Worm (Caenorhabditis elegans) whole organism, mixed stage, embryonic: Measurements from ENCODE around the gene srw-61.

Experiments used
- M03D4.4 ChIP-seq: sonication (generic microtip); optimal IDR thresholded peaks from 2 replicates; lab custom pipeline; 2017; ENCODE audit warnings: mild to moderate bottlenecking, missing genetic modification characterization, missing compliant biosample characterization
- bed-3 ChIP-seq: fragments of 200-800 bp; sonication (Bioruptor generic); optimal IDR thresholded peaks from 3 replicates; lab custom pipeline; 2018; ENCODE audit warnings: mild to moderate bottlenecking, missing genetic modification characterization, moderate library complexity, missing compliant biosample characterization
- blmp-1 ChIP-seq: fragments of 150-350 bp; optimal IDR thresholded peaks from 2 replicates; lab custom pipeline; 2014; ENCODE audit warnings: missing biosample characterization, missing genetic modification characterization
- ceh-39 ChIP-seq: fragments of 150-350 bp; optimal IDR thresholded peaks from 2 replicates; lab custom pipeline; 2014; ENCODE audit warnings: missing biosample characterization, missing genetic modification characterization
- ceh-43 ChIP-seq: fragments of 200-800 bp; sonication (Bioruptor generic); optimal IDR thresholded peaks from 2 replicates; lab custom pipeline; 2018; ENCODE audit warnings: mild to moderate bottlenecking, missing genetic modification characterization, moderate library complexity, missing compliant biosample characterization
- ceh-83 ChIP-seq: fragments of 200-800 bp; sonication (Bioruptor generic); optimal IDR thresholded peaks from 2 replicates; lab custom pipeline; 2018; ENCODE audit warnings: mild to moderate bottlenecking, missing genetic modification characterization, missing compliant biosample characterization
- ces-1 ChIP-seq: fragments of 150-350 bp; optimal IDR thresholded peaks from 2 replicates; lab custom pipeline; 2014; ENCODE audit warnings: missing biosample characterization, missing genetic modification reagents, missing genetic modification characterization
- drap-1 ChIP-seq: fragments of 200-800 bp; sonication (Bioruptor generic); optimal IDR thresholded peaks from 3 replicates; lab custom pipeline; 2018; ENCODE audit warnings: mild to moderate bottlenecking, missing genetic modification characterization, missing compliant biosample characterization
- elt-1 ChIP-seq: sonication (generic microtip); optimal IDR thresholded peaks from 2 replicates; lab custom pipeline; 2017; ENCODE audit warnings: missing genetic modification characterization, mild to moderate bottlenecking, missing compliant biosample characterization, antibody characterized with exemption, moderate library complexity, borderline replicate concordance; ENCODE audit not compliant: insufficient read depth
- elt-3 ChIP-seq: fragments of 150-350 bp; optimal IDR thresholded peaks from 2 replicates; lab custom pipeline; 2014; ENCODE audit warnings: missing biosample characterization, missing genetic modification characterization
- flh-1 ChIP-seq: fragments of 200-800 bp; sonication (Bioruptor generic); optimal IDR thresholded peaks from 2 replicates; lab custom pipeline; 2018; ENCODE audit warnings: mild to moderate bottlenecking, missing genetic modification characterization, moderate library complexity, missing compliant biosample characterization
- ham-2 ChIP-seq: fragments of 200-800 bp; sonication (Bioruptor generic); optimal IDR thresholded peaks from 2 replicates; lab custom pipeline; 2018; ENCODE audit warnings: mild to moderate bottlenecking, missing genetic modification characterization, missing compliant biosample characterization
- hlh-1 ChIP-seq: fragments of 150-350 bp; optimal IDR thresholded peaks from 2 replicates; lab custom pipeline; 2014; ENCODE audit warnings: missing biosample characterization, missing genetic modification reagents, missing genetic modification characterization
- lin-13 ChIP-seq: fragments of 150-350 bp; optimal IDR thresholded peaks from 2 replicates; lab custom pipeline; 2014; ENCODE audit warnings: missing biosample characterization, missing genetic modification characterization
- lin-32 ChIP-seq: fragments of 200-800 bp; sonication (Bioruptor generic); optimal IDR thresholded peaks from 2 replicates; lab custom pipeline; 2018; ENCODE audit warnings: mild to moderate bottlenecking, missing genetic modification characterization, missing compliant biosample characterization
- mab-5 ChIP-seq: fragments of 150-350 bp; optimal IDR thresholded peaks from 2 replicates; lab custom pipeline; 2014; ENCODE audit warnings: missing biosample characterization, missing genetic modification characterization
- mls-2 ChIP-seq: sonication (generic microtip); optimal IDR thresholded peaks from 2 replicates; lab custom pipeline; 2016; ENCODE audit warnings: mild to moderate bottlenecking, missing genetic modification characterization, moderate library complexity, missing compliant biosample characterization
- nhr-12 ChIP-seq: fragments of 150-350 bp; optimal IDR thresholded peaks from 2 replicates; lab custom pipeline; 2014; ENCODE audit warnings: missing biosample characterization, missing genetic modification characterization
- nhr-76 ChIP-seq: sonication (generic microtip); optimal IDR thresholded peaks from 2 replicates; lab custom pipeline; 2017; ENCODE audit warnings: missing biosample characterization, missing genetic modification characterization
- pha-4 ChIP-seq: fragments of 150-350 bp; optimal IDR thresholded peaks from 2 replicates; lab custom pipeline; 2018; ENCODE audit warnings: missing biosample characterization, missing genetic modification reagents, missing genetic modification characterization
- sem-2 ChIP-seq: fragments of 200-800 bp; sonication (Bioruptor generic); optimal IDR thresholded peaks from 2 replicates; lab custom pipeline; 2018; ENCODE audit warnings: mild to moderate bottlenecking, missing genetic modification characterization, missing compliant biosample characterization
- snpc-4 ChIP-seq: fragments of 150-350 bp; optimal IDR thresholded peaks from 2 replicates; lab custom pipeline; 2014; ENCODE audit warnings: missing biosample characterization, missing genetic modification characterization
- sptf-1 ChIP-seq: sonication (generic microtip); optimal IDR thresholded peaks from 2 replicates; lab custom pipeline; 2017; ENCODE audit warnings: mild to moderate bottlenecking, missing genetic modification characterization, moderate library complexity, missing compliant biosample characterization
- tbx-8 ChIP-seq: fragments of 200-800 bp; sonication (Bioruptor generic); optimal IDR thresholded peaks from 2 replicates; lab custom pipeline; 2018; ENCODE audit warnings: mild to moderate bottlenecking, missing genetic modification characterization, moderate library complexity, missing compliant biosample characterization
- unc-120 ChIP-seq: sonication (generic microtip); optimal IDR thresholded peaks from 2 replicates; lab custom pipeline; 2017; ENCODE audit warnings: missing genetic modification characterization, missing compliant biosample characterization; ENCODE audit not compliant: poor library complexity, severe bottlenecking
- unc-39 ChIP-seq: fragments of 150-350 bp; optimal IDR thresholded peaks from 2 replicates; lab custom pipeline; 2014; ENCODE audit warnings: missing biosample characterization, missing genetic modification characterization
- zip-8 ChIP-seq: fragments of 150-350 bp; optimal IDR thresholded peaks from 2 replicates; lab custom pipeline; 2014; ENCODE audit warnings: missing biosample characterization, missing genetic modification characterization
- ztf-11 ChIP-seq: fragments of 150-350 bp; optimal IDR thresholded peaks from 2 replicates; lab custom pipeline; 2014; ENCODE audit warnings: missing biosample characterization, missing genetic modification characterization

The srw-61 gene

DNA sequence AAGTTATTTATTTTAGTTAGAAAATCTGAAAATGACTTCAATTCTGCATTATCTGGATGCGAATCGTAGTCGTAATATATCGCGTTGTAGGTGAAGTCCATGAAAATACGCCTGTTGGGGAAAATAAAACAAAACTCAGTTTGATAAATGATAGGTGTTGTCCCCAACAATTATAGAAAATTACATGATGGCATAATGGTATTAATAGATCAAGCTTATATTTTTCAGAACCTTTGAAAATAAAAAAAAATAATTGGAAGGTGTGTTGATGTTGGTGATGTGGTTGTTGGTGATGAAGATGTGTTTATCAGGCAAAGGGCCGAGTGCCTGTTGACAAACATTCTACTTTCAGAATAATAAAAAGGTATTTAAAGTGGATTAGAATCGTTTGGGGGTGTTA, at the start of gene srw-61:
srw-61 (minus strand) TSS at position 101 of the 400 bp plus-strand sequence.
- TF ChIP-seq pha-4 (tag; lab: Kevin White, UChicago) (no peak), mab-5 (tag; lab: Kevin White, UChicago) (no peak), zip-8 (tag; lab: Kevin White, UChicago) (no peak), hlh-1 (tag; lab: Kevin White, UChicago) (no peak), lin-13 (tag; lab: Kevin White, UChicago) (no peak), nhr-12 (tag; lab: Kevin White, UChicago) (no peak), snpc-4 (tag; lab: Kevin White, UChicago) (no peak), lin-32 (no peak), blmp-1 (tag; lab: Kevin White, UChicago) (no peak), tbx-8 (GFP tag; lab: Kevin White, UChicago) (no peak), ceh-39 (tag; lab: Kevin White, UChicago) (no peak), flh-1 (no peak), elt-1 (tag; lab: Kevin White, UChicago) (no peak), bed-3 (GFP tag; lab: Kevin White, UChicago) (no peak), unc-39 (no peak), elt-3 (tag; lab: Kevin White, UChicago) (no peak), ceh-83 (GFP tag; lab: Kevin White, UChicago) (no peak), ceh-43 (GFP tag; lab: Kevin White, UChicago) (no peak)

DNA sequence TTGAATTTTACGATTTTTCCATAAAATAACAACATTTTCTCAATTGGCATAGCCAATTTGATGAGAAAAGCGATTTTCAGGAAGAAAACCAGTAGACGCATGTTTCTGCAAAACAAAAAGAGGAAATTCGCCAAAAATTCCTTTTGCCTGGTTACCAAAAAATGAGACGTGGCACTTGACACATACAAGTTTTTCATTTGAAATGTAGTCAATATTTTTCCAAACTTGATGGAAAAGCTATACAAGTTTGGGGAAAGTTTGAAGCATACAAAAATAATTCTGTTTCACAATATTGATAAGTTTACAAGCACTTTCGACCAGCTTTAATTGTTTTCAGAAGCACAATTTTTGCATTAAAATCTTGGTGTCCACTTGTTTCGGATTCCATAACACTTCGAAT, 42.2 kb upstream of the srw-61 start, which contains the start of gene clec-191:
clec-191 (minus strand) TSS at position 101 of the 400 bp plus-strand sequence.
- TF ChIP-seq nhr-76 (tag; lab: Kevin White, UChicago) (no peak), sem-2 (GFP tag; lab: Kevin White, UChicago) (no peak), tbx-8 (GFP tag; lab: Kevin White, UChicago) (no peak), ceh-43 (GFP tag; lab: Kevin White, UChicago) (no peak), ztf-11 (tag; lab: Kevin White, UChicago) (no peak)

DNA sequence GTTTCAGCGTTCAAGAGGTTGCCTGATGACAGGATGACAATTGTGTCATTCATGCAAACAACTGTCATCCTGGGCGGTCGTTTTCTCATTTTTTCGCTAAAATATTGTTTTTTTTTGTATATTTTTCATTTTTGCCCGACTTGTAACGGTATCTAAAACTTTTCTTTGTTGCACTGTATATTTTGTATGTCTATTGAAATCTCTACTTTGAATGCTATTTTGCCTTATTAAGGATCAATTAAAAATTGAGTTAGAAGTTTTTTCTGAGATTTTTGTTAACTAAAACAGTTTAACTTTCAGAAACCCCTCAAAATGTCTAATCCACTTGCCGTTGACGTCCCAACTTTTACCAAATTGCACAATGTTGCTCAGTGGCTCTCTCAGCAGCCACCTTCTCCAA, 39.4 kb upstream of the srw-61 start, which contains the start of gene ccch-2:
ccch-2 (plus strand) TSS at position 301 of the 400 bp plus-strand sequence.
- no peak for TF ChIP-seq mls-2 (tag; lab: Kevin White, UChicago)
- no peak for TF ChIP-seq ceh-39 (tag; lab: Kevin White, UChicago)
- no peak for TF ChIP-seq bed-3 (GFP tag; lab: Kevin White, UChicago)
- no peak for TF ChIP-seq hlh-1 (tag; lab: Kevin White, UChicago)
- TF ChIP-seq ces-1 (GFP tag; lab: Kevin White, UChicago) = no peak
- no peak for TF ChIP-seq snpc-4 (tag; lab: Kevin White, UChicago)
- TF ChIP-seq M03D4.4 = no peak
- no peak for TF ChIP-seq unc-120 (tag; lab: Kevin White, UChicago)

DNA sequence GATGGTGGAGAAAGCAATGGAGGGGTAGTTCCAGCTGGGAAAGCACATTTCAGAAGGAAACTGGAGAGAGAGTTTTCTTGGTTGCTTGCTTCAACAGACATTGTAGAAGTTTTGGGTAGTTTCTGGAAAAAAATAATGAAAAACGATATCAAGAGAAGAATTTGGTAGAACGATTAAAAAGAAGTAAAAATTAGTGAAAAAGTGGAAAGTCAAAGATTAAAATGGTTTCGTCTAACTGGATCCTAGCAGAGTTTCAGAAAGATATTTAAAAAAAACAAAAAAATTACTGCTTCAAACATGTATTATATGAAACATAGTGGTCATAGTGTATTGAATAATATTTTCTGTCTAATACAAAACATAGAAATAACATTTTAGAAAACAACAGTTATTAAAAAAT, 38.8 kb upstream of the srw-61 start, which contains the start of gene F38C2.7:
F38C2.7 (minus strand) TSS at position 101 of the 400 bp plus-strand sequence.
- no peak for TF ChIP-seq tbx-8 (GFP tag; lab: Kevin White, UChicago)
- no peak for TF ChIP-seq ceh-43 (GFP tag; lab: Kevin White, UChicago)
- no peak for TF ChIP-seq blmp-1 (tag; lab: Kevin White, UChicago)
- no peak for TF ChIP-seq lin-32
- no peak for TF ChIP-seq ces-1 (GFP tag; lab: Kevin White, UChicago)
- TF ChIP-seq zip-8 (tag; lab: Kevin White, UChicago) = no peak
- TF ChIP-seq ham-2 (GFP tag; lab: Kevin White, UChicago) = no peak
- TF ChIP-seq drap-1 (GFP tag; lab: Kevin White, UChicago) = no peak
- no peak for TF ChIP-seq bed-3 (GFP tag; lab: Kevin White, UChicago)

DNA sequence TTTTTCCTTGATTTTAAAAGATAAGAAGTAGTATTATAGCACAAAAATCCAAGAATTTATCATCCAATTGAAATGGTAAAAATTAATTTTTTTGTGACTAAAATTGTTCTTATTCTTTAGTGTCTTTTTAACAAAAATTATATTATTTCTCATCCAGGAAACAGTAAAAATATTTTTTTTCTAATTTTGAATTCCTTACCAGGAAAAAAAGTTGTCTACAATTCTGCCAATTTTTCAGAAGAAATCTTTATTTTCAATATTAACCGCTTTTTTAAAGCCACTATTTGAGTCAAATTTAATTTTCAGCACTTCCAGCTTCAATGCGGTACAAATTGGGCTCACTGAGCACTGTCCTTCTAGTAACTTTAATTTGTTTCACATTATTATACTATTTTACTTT, 32.5 kb upstream of the srw-61 start, which contains the start of gene F38C2.4:
F38C2.4 (plus strand) TSS at position 301 of the 400 bp plus-strand sequence.
- no peak for TF ChIP-seq sptf-1 (tag; lab: Kevin White, UChicago)
- TF ChIP-seq mls-2 (tag; lab: Kevin White, UChicago) = no peak
- no peak for TF ChIP-seq hlh-1 (tag; lab: Kevin White, UChicago)

DNA sequence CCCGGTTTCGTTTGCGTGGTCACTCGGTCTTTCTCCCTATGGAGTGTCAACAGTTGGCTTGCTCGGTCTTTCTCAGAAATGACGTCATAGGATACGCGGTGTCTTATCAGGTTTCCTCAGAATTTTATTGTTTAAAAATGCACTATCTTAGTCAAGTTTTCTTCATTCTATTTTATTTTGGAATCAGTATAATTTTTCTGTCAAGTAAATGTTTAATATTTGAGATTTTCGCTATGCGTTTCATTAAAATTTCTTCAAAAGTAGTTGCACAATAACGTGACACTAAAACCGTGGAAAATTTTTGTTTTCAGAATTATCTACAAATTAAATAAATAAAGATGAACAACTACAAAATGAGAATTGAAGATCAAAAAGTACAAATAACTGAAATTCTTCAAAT, 18.9 kb upstream of the srw-61 start, which contains the start of gene hlh-31:
hlh-31 (plus strand) TSS at position 301 of the 400 bp plus-strand sequence.
- TF ChIP-seq ceh-39 (tag; lab: Kevin White, UChicago) = no peak
- no peak for TF ChIP-seq mls-2 (tag; lab: Kevin White, UChicago)
- TF ChIP-seq zip-8 (tag; lab: Kevin White, UChicago) = peak; percentile 8
- no peak for TF ChIP-seq ham-2 (GFP tag; lab: Kevin White, UChicago)
- TF ChIP-seq, all 35 proteins: peak for 1
